Fruit fly (Drosophila melanogaster): Measurements from ENCODE around the gene Dnaaf4.
A peak's percentile ranks its signal among the peaks of the same experiment; 100 is the strongest.

The Dnaaf4 gene

dm6 chr2L:11113011-11113528 lies 8.4 kb downstream of the Dnaaf4 start, which contains the start of gene Idua:
Gene Idua (minus strand): TSS chr2L:11113061.
- peak; percentile 57 for TF ChIP-seq Sox15 (GFP tag; optimal IDR thresholded peaks at IDR 0.05)
- TF ChIP-seq CG6276 (GFP tag; optimal IDR thresholded peaks at IDR 0.05), result no peak
- peak; percentile 25 for TF ChIP-seq CG11762 (GFP tag; optimal IDR thresholded peaks at IDR 0.05; ENCODE audit: insufficient read depth)
- peak; percentile 76 for TF ChIP-seq CG34406 (GFP tag; optimal IDR thresholded peaks at IDR 0.05)
- TF ChIP-seq CG1621 (tag; optimal IDR thresholded peaks at IDR 0.05), result peak; percentile 58
- TF ChIP-seq CG8119 (GFP tag; IDR thresholded peaks at IDR 0.05), result peak; percentile 82; the same call in 2 of the 3 replicates
- peak; percentile 83 for TF ChIP-seq CG10631 (GFP tag; optimal IDR thresholded peaks at IDR 0.05)
- peak; percentile 51; the same call in 1 of the 3 replicates for TF ChIP-seq CG6163 (GFP tag; IDR thresholded peaks at IDR 0.05)
- peak; percentile 69 for TF ChIP-seq CG4318 (GFP tag; optimal IDR thresholded peaks at IDR 0.05)
- TF ChIP-seq Ets21C (GFP tag; optimal IDR thresholded peaks at IDR 0.05), result peak; percentile 54
- TF ChIP-seq Hr39 (GFP tag; optimal IDR thresholded peaks at IDR 0.05), result no peak
- TF ChIP-seq cyc (GFP tag; optimal IDR thresholded peaks at IDR 0.05), result peak; percentile 45
- peak; percentile 96 for TF ChIP-seq Eip78C (GFP tag)
- TF ChIP-seq esn (GFP tag; optimal IDR thresholded peaks at IDR 0.05), result peak; percentile 85
- TF ChIP-seq CG15336 (GFP tag; IDR thresholded peaks at IDR 0.05), result peak; percentile 72
- TF ChIP-seq Ets96B (tag; optimal IDR thresholded peaks at IDR 0.05), result no peak
- TF ChIP-seq CG11294 (GFP tag; IDR thresholded peaks at IDR 0.05), result peak; percentile 26; the same call in 1 of the 2 replicates
- TF ChIP-seq CG8632 (GFP tag; optimal IDR thresholded peaks at IDR 0.05), result peak; percentile 74
- TF ChIP-seq Gug (GFP tag; IDR thresholded peaks at IDR 0.05), result peak; percentile 52
- TF ChIP-seq net (GFP tag; optimal IDR thresholded peaks at IDR 0.05), result peak; percentile 85
- TF ChIP-seq fd59A (GFP tag; optimal IDR thresholded peaks at IDR 0.05), result peak; percentile 73
- TF ChIP-seq topi (GFP tag; optimal IDR thresholded peaks at IDR 0.05), result no peak
- TF ChIP-seq Lpt (GFP tag; optimal IDR thresholded peaks at IDR 0.05), result no peak
- TF ChIP-seq achi (GFP tag; optimal IDR thresholded peaks at IDR 0.05), result peak; percentile 82
- TF ChIP-seq salr (GFP tag; optimal IDR thresholded peaks at IDR 0.05), result peak in 1 of 2 experiments; percentile 49
- TF ChIP-seq CG6792 (GFP tag; optimal IDR thresholded peaks at IDR 0.05), result peak; percentile 74
- peak; percentile 65 for TF ChIP-seq lz (GFP tag; optimal IDR thresholded peaks at IDR 0.05)
- no peak for TF ChIP-seq Eip75B (GFP tag; optimal IDR thresholded peaks at IDR 0.05)
- TF ChIP-seq CG11902 (GFP tag; optimal IDR thresholded peaks at IDR 0.05), result peak; percentile 61
- TF ChIP-seq CG6854 (GFP tag; optimal IDR thresholded peaks at IDR 0.05), result peak; percentile 68
- peak; percentile 72 for TF ChIP-seq CG31627 (GFP tag; optimal IDR thresholded peaks at IDR 0.05)
- no peak for TF ChIP-seq CG8319 (GFP tag; optimal IDR thresholded peaks at IDR 0.05)
- TF ChIP-seq Met (GFP tag; optimal IDR thresholded peaks at IDR 0.05), result no peak

DNA sequence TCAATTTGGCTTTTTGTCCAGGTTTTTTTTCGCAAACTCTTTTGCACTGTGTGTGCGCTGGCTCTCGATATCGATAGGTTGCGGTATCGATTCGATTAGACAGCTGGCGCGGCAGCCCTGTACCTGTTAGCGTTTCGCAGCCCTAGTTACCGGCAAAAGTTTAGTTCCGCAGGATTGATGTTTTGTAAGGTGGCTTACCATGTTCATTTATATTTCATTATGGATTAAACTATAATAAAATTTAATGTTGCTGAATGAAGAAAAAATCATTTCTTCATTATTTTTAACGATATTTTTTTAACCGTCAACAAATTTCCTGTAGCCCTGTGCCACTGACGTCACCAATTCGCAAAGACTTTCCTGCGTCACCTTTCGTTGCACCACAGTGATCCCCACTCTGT lies 15.0 kb downstream of the Dnaaf4 start, which contains the start of gene Reps:
Gene Reps (minus strand): TSS at position 84 of the 401 bp plus-strand sequence.
- TF ChIP-seq Ets96B (tag; optimal IDR thresholded peaks at IDR 0.05) (peak; percentile 98), svp (GFP tag) (peak; percentile 99), Sox15 (GFP tag; optimal IDR thresholded peaks at IDR 0.05) (peak; percentile 98), CG3032 (tag; optimal IDR thresholded peaks at IDR 0.05) (peak; percentile 99), spab (GFP tag; optimal IDR thresholded peaks at IDR 0.05) (peak; percentile 97), net (GFP tag; optimal IDR thresholded peaks at IDR 0.05) (peak; percentile 96), CG10631 (GFP tag; optimal IDR thresholded peaks at IDR 0.05) (peak; percentile 99), CG6808 (GFP tag; optimal IDR thresholded peaks at IDR 0.05) (peak; percentile 96), CG6276 (GFP tag; optimal IDR thresholded peaks at IDR 0.05) (peak; percentile 95), cyc (GFP tag; optimal IDR thresholded peaks at IDR 0.05) (peak; percentile 99), pdm3 (GFP tag; optimal IDR thresholded peaks at IDR 0.05) (peak; percentile 98), Hr39 (GFP tag; optimal IDR thresholded peaks at IDR 0.05) (peak; percentile 98), Hr4 (GFP tag; optimal IDR thresholded peaks at IDR 0.05) (peak; percentile 98), salr (GFP tag; optimal IDR thresholded peaks at IDR 0.05) (peak; percentile 94 to 96), CG32006 (GFP tag; optimal IDR thresholded peaks at IDR 0.05) (peak; percentile 97), Blimp-1 (GFP tag; optimal IDR thresholded peaks at IDR 0.05) (peak; percentile 90), ss (GFP tag; optimal IDR thresholded peaks at IDR 0.05) (peak; percentile 96 to 97), achi (GFP tag; optimal IDR thresholded peaks at IDR 0.05) (peak; percentile 97), topi (GFP tag; optimal IDR thresholded peaks at IDR 0.05) (peak; percentile 98), CG4318 (GFP tag; optimal IDR thresholded peaks at IDR 0.05) (peak; percentile 96), Lpt (GFP tag; optimal IDR thresholded peaks at IDR 0.05) (peak; percentile 97), fd59A (GFP tag; optimal IDR thresholded peaks at IDR 0.05) (peak; percentile 97), CG6792 (GFP tag; optimal IDR thresholded peaks at IDR 0.05) (peak; percentile 97), CG16779 (tag; optimal IDR thresholded peaks at IDR 0.05) (peak; percentile 92), CG7368 (GFP tag; optimal IDR thresholded peaks at IDR 0.05) (peak; percentile 95), Eip75B (GFP tag; optimal IDR thresholded peaks at IDR 0.05) (peak; percentile 98), Ets21C (GFP tag; optimal IDR thresholded peaks at IDR 0.05) (peak; percentile 96), esn (GFP tag; optimal IDR thresholded peaks at IDR 0.05) (peak; percentile 98), CG3919 (GFP tag; optimal IDR thresholded peaks at IDR 0.05) (peak; percentile 98), CG15336 (GFP tag; IDR thresholded peaks at IDR 0.05) (peak; percentile 97), fkh (GFP tag; optimal IDR thresholded peaks at IDR 0.05) (peak; percentile 92), CG34406 (GFP tag; optimal IDR thresholded peaks at IDR 0.05) (peak; percentile 97)

Data from whole organism, prepupa.